Worm (Caenorhabditis elegans) whole organism, late embryonic: ENCODE results near the gene srv-13.

Experiments
- Y22D7AL.16 ChIP-seq: sonication (generic microtip); optimal IDR thresholded peaks from 2 replicates; lab custom pipeline; 2016; ENCODE audit warnings: missing genetic modification characterization, missing compliant biosample characterization
- ceh-31 ChIP-seq: sonication (generic microtip); optimal IDR thresholded peaks from 2 replicates; lab custom pipeline; 2016; ENCODE audit warnings: missing genetic modification characterization, missing compliant biosample characterization
- fkh-10 ChIP-seq: fragments of 150-350 bp; optimal IDR thresholded peaks from 2 replicates; lab custom pipeline; 2014; ENCODE audit warnings: missing biosample characterization, missing genetic modification reagents, missing genetic modification characterization
- fkh-6 ChIP-seq: sonication (generic microtip); optimal IDR thresholded peaks from 2 replicates; lab custom pipeline; 2016; ENCODE audit warnings: missing genetic modification characterization, missing compliant biosample characterization
- hlh-13 ChIP-seq: fragments of 200-800 bp; sonication (Bioruptor generic); optimal IDR thresholded peaks from 2 replicates; lab custom pipeline; 2018; ENCODE audit warnings: mild to moderate bottlenecking, missing genetic modification characterization, missing compliant biosample characterization
- hlh-6 ChIP-seq: sonication (generic microtip); optimal IDR thresholded peaks from 2 replicates; lab custom pipeline; 2016; ENCODE audit warnings: missing genotype, missing genetic modification characterization, missing compliant biosample characterization
- nfya-1 ChIP-seq: sonication (generic microtip); optimal IDR thresholded peaks from 2 replicates; lab custom pipeline; 2017; ENCODE audit warnings: missing genetic modification characterization, mild to moderate bottlenecking, missing compliant biosample characterization, antibody characterized with exemption, moderate library complexity
- rnt-1 ChIP-seq: sonication (generic microtip); optimal IDR thresholded peaks from 2 replicates; lab custom pipeline; 2016; ENCODE audit warnings: missing genetic modification characterization, missing compliant biosample characterization
- sdc-2 ChIP-seq: sonication (generic microtip); optimal IDR thresholded peaks from 2 replicates; lab custom pipeline; 2016; ENCODE audit warnings: missing genotype, missing genetic modification characterization, missing compliant biosample characterization
- sox-4 ChIP-seq: sonication (generic microtip); optimal IDR thresholded peaks from 2 replicates; lab custom pipeline; 2017; ENCODE audit warnings: mild to moderate bottlenecking, missing genetic modification characterization, inconsistent platforms, missing compliant biosample characterization
- ttx-3 ChIP-seq: sonication (generic microtip); optimal IDR thresholded peaks from 2 replicates; lab custom pipeline; 2016; ENCODE audit warnings: missing genetic modification reagents, missing genetic modification characterization, missing compliant biosample characterization
- unc-3 ChIP-seq, 2 experiments: fragments of 200-800 bp in 1 of 2; sonication (Bioruptor generic) in 1 of 2; sonication (generic microtip) in 1 of 2; conservative IDR thresholded peaks in 1 of 2; optimal IDR thresholded peaks in 1 of 2; 2 replicates each; pipeline versions ENCODE4 v1.3.6 to Lab custom; 2016 to 2022; ENCODE audit warnings: missing compliant biosample characterization in 2 of 2, missing genetic modification characterization in 2 of 2, missing genetic modification reagents in 1 of 2
- unc-55 ChIP-seq: sonication (generic microtip); optimal IDR thresholded peaks from 2 replicates; lab custom pipeline; 2017; ENCODE audit warnings: missing biosample characterization, missing genetic modification reagents, missing genetic modification characterization

ce11 chrIV:6373721-6374120 is 31.2 kb upstream of the srv-13 start:
- no peak for TF ChIP-seq nfya-1 (tag; lab: Kevin White, UChicago)
- no peak for TF ChIP-seq rnt-1
- TF ChIP-seq unc-55 (GFP tag; lab: Kevin White, UChicago), result no peak
- TF ChIP-seq sox-4 (tag; lab: Kevin White, UChicago), result no peak
- TF ChIP-seq ttx-3, result no peak
- TF ChIP-seq hlh-6, result no peak
- no peak for TF ChIP-seq ceh-31 (tag; lab: Kevin White, UChicago)
- no peak for TF ChIP-seq unc-3 (GFP tag; conservative IDR thresholded peaks at IDR 0.05; lab: Robert Waterston, UW)
- TF ChIP-seq unc-3 (tag; optimal IDR thresholded peaks at IDR 0.05; lab: Kevin White, UChicago), result no peak
- no peak for TF ChIP-seq fkh-6
- no peak for TF ChIP-seq fkh-10 (GFP tag; lab: Kevin White, UChicago)
- TF ChIP-seq hlh-13 (GFP tag; lab: Kevin White, UChicago), result no peak
- no peak for TF ChIP-seq sdc-2 (tag; lab: Kevin White, UChicago)
- no peak for TF ChIP-seq Y22D7AL.16 (tag; lab: Kevin White, UChicago)
